Worm (Caenorhabditis elegans): ENCODE measurements around the gene EEED8.14.

EEED8.14 gene

DNA sequence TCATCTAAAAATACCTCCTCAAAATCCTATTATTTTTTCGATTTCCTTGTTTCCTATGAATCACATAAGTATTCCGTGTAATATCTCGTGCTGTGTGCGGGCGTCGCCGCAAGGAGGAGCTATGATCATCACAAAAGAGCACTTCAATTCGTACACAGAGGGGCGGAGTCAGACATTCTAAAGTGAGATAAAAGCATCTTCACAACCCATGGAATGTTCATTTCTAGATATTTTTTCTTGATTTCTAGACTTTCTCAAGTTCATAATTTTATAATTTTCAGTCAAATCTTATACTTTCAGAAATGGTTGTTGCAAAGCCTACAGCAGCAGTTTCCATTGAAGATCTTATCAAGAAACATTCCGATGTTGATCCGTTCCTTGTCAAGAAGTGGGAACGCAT, 33.5 kb upstream of the EEED8.14 start, which contains the start of gene cex-1:
Gene cex-1 (plus strand): TSS at position 301 of the 400 bp plus-strand sequence.
- no peak for TF ChIP-seq nhr-10 (tag; optimal IDR thresholded peaks at IDR 0.05)
- TF ChIP-seq snpc-4 (tag; optimal IDR thresholded peaks at IDR 0.05): no peak
- no peak for TF ChIP-seq sma-9 (GFP tag; optimal IDR thresholded peaks at IDR 0.05)
- TF ChIP-seq sma-9 (tag; optimal IDR thresholded peaks at IDR 0.05): no peak
- no peak for TF ChIP-seq ztf-1 (GFP tag; conservative IDR thresholded peaks at IDR 0.05)
- no peak for TF ChIP-seq fos-1 (tag; optimal IDR thresholded peaks at IDR 0.05)
- no peak for TF ChIP-seq Y55F3AM.14 (GFP tag; optimal IDR thresholded peaks at IDR 0.05)
- TF ChIP-seq ama-1 (optimal IDR thresholded peaks at IDR 0.05): no peak
- TF ChIP-seq lin-13 (GFP tag; optimal IDR thresholded peaks at IDR 0.05): no peak
- no peak for TF ChIP-seq lin-11 (tag; optimal IDR thresholded peaks at IDR 0.05)
- TF ChIP-seq alr-1 (tag; optimal IDR thresholded peaks at IDR 0.05): no peak
- TF ChIP-seq crh-2 (tag; optimal IDR thresholded peaks at IDR 0.05): no peak
- no peak for TF ChIP-seq R02D3.7 (tag; optimal IDR thresholded peaks at IDR 0.05)
- no peak for TF ChIP-seq unc-55 (GFP tag; optimal IDR thresholded peaks at IDR 0.05)
- no peak for TF ChIP-seq C34F6.9 (tag; optimal IDR thresholded peaks at IDR 0.05)
- TF ChIP-seq nhr-6 (tag; optimal IDR thresholded peaks at IDR 0.05): no peak
- no peak for TF ChIP-seq elt-1 (tag; optimal IDR thresholded peaks at IDR 0.05)
- TF ChIP-seq nhr-129 (tag; optimal IDR thresholded peaks at IDR 0.05): no peak
- TF ChIP-seq ceh-82 (tag; optimal IDR thresholded peaks at IDR 0.05): no peak
- TF ChIP-seq zag-1 (tag; optimal IDR thresholded peaks at IDR 0.05): no peak
- TF ChIP-seq sma-3 (GFP tag; optimal IDR thresholded peaks at IDR 0.05): no peak

DNA sequence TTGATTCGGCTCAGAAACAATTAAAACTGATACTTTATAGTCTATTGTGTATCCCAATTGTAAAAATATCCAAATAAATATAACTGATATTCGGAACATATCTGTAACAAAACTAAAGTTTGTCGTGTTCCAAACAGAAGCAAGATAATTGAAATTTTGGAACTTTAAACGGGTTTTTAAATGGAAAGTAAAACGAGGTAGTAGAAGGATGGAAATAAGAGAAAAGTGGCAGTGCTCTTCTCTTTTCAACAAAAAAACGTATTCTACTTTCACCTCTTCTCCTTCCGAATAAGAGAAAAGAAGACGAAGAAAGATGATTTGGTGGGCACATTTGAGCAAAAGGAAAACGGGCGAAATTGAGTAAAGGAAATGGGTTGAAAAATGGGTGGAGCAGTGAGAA, 32.7 kb upstream of the EEED8.14 start, which contains the start of gene nmr-1:
Gene nmr-1 (minus strand): TSS at position 101 of the 400 bp plus-strand sequence.
- TF ChIP-seq gmeb-1 (tag; optimal IDR thresholded peaks at IDR 0.05): no peak

DNA sequence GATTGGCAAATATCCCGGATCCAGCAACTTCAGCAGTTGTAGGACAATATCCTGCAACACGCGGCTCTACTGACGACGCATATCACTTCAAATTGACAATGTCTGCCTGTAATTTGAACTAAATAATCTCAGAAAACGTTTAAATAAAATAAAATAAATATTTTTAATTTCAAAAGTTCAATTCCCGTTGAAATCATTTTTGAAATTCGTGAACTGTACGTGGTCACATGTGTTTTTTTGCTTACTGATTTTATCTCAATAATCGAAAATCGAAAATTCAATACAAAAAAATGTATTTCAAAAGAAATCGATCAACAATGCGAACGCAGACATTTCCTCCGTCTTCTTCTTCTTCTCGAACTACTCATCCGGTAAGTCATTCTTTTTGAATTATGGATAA, 23.7 kb upstream of the EEED8.14 start, which contains the start of gene F07F6.1:
Gene F07F6.1 (plus strand): TSS at position 301 of the 400 bp plus-strand sequence.
- TF ChIP-seq R02D3.7 (tag; optimal IDR thresholded peaks at IDR 0.05) (no peak), unc-55 (GFP tag; optimal IDR thresholded peaks at IDR 0.05) (no peak), alr-1 (tag; optimal IDR thresholded peaks at IDR 0.05) (no peak)

DNA sequence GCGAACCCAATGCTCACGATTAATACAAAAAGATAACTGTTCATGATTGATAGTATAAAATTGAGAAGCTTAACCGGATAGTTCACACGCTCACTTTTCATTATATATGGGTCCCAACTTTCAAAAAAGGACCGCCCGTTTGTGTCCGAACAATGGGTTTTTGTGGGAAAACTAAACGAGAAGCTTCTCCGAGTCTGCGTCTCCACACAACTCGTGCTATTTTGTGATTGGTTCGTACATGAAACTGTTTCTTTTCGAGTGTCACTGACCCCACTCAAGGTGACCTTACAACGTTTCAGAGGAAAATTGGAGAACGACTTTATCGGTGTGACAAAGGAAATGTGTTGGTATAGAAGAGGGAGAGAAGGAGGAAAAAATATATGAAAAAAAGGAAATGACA, 23.0 kb upstream of the EEED8.14 start, which contains the start of gene dct-5:
Gene dct-5 (minus strand): TSS at position 101 of the 400 bp plus-strand sequence.
- no peak for TF ChIP-seq gmeb-1 (tag; optimal IDR thresholded peaks at IDR 0.05)
- TF ChIP-seq lin-39 (tag; optimal IDR thresholded peaks at IDR 0.05): no peak
- no peak for TF ChIP-seq dmd-4 (tag; optimal IDR thresholded peaks at IDR 0.05)
- TF ChIP-seq sma-3 (GFP tag; optimal IDR thresholded peaks at IDR 0.05): no peak
- TF ChIP-seq ztf-4 (tag; optimal IDR thresholded peaks at IDR 0.05): no peak
- TF ChIP-seq blmp-1 (tag; optimal IDR thresholded peaks at IDR 0.05; ENCODE audit: insufficient read depth): no peak
- TF ChIP-seq ceh-82 (tag; optimal IDR thresholded peaks at IDR 0.05): no peak
- no peak for TF ChIP-seq sem-4 (tag; optimal IDR thresholded peaks at IDR 0.05)
- TF ChIP-seq elt-1 (tag; optimal IDR thresholded peaks at IDR 0.05): no peak
- no peak for TF ChIP-seq unc-39 (tag; optimal IDR thresholded peaks at IDR 0.05)

DNA sequence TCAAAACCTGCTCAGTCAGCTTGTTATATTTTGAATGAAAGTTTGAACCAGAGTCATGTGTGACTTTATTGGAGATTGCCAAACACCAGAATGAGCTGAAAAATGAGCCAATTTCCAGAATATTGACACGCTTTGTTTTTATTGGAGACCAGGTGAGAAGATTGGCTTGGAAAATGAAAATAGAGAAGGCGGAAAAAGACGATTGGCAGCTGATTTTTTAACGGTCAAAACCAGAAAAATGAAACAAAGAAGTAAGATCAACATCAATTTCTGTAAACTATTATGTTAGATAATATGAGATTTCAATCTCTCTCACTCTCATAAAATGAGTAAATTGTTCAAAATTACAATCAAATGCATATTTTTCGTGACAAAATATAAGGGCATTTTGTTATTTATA, 19.2 kb upstream of the EEED8.14 start, which contains the start of gene srx-114:
Gene srx-114 (minus strand): TSS at position 101 of the 400 bp plus-strand sequence.
- no peak for TF ChIP-seq sma-9 (GFP tag; optimal IDR thresholded peaks at IDR 0.05)
- TF ChIP-seq sma-9 (tag; optimal IDR thresholded peaks at IDR 0.05): no peak
- no peak for TF ChIP-seq nhr-12 (tag; optimal IDR thresholded peaks at IDR 0.05)
- no peak for TF ChIP-seq nhr-25 (tag; optimal IDR thresholded peaks at IDR 0.05)
- no peak for TF ChIP-seq Y55F3AM.14 (GFP tag; optimal IDR thresholded peaks at IDR 0.05)
- TF ChIP-seq zag-1 (tag; optimal IDR thresholded peaks at IDR 0.05): no peak
- TF ChIP-seq lin-13 (GFP tag; optimal IDR thresholded peaks at IDR 0.05): no peak
- TF ChIP-seq ZK546.5 (tag; optimal IDR thresholded peaks at IDR 0.05): no peak
- TF ChIP-seq nhr-129 (tag; optimal IDR thresholded peaks at IDR 0.05): no peak
- no peak for TF ChIP-seq mdl-1 (tag; optimal IDR thresholded peaks at IDR 0.05)
- no peak for TF ChIP-seq ceh-82 (tag; optimal IDR thresholded peaks at IDR 0.05)
- TF ChIP-seq unc-62 (GFP tag; optimal IDR thresholded peaks at IDR 0.05): no peak
- TF ChIP-seq sem-4 (tag; optimal IDR thresholded peaks at IDR 0.05): no peak
- TF ChIP-seq F13H6.1 (tag; optimal IDR thresholded peaks at IDR 0.05): no peak
- TF ChIP-seq nhr-23 (tag; optimal IDR thresholded peaks at IDR 0.05): no peak
- no peak for TF ChIP-seq mab-5 (tag; optimal IDR thresholded peaks at IDR 0.05)
- TF ChIP-seq fos-1 (tag; optimal IDR thresholded peaks at IDR 0.05): no peak
- no peak for TF ChIP-seq R02D3.7 (tag; optimal IDR thresholded peaks at IDR 0.05)
